Fruit fly (Drosophila melanogaster): ENCODE measurements around the gene CG7840.

Gene CG7840

DNA sequence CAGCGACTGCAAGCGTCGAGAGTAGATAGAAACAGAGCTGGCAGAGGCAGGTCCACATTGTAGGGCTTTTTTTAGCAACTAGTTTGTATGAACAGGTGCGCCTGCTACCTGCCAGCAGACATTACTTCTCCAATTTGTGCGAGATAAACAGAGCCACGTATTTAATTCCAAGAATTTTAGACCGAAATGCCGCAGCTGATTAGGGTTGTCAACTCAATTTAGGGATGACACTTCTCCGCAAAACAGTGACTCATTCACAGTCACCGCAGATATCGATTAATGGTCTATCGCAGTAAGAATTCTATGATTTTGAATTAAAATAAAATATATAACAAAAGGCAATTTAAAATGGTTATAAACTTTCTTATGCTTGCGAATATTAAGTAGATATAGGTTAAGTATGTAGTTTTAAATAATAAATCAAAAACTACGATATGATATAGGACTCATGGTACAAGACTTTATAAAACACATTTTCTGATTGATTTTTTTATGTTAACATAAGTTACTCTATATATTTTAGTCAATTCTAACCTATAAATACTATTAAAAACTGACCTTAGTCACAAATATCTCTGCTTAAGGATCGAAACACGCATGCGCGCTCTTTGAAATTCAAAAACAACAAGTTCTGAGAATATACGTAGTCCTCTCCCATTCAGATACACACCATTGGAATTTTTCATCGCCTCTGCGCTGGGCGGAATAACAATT, 2.5 kb upstream of the CG7840 start, which contains the start of the genes wol and Scgalpha (continued):
- TF ChIP-seq chn (GFP tag; optimal IDR thresholded peaks at IDR 0.05): no peak
- TF ChIP-seq Nf-YC (tag; optimal IDR thresholded peaks at IDR 0.05): peak; percentile 12
- peak; percentile 16 for TF ChIP-seq CG10543 (GFP tag; optimal IDR thresholded peaks at IDR 0.05)
- no peak for TF ChIP-seq CG12104 (GFP tag; optimal IDR thresholded peaks at IDR 0.05)
- peak; percentile 73 for TF ChIP-seq E2f2 (GFP tag; IDR thresholded peaks at IDR 0.05)
- peak; percentile 81 for TF ChIP-seq nerfin-1 (tag; optimal IDR thresholded peaks at IDR 0.05)
- peak; percentile 69 for TF ChIP-seq HLH4C (GFP tag; IDR thresholded peaks at IDR 0.05; ENCODE audit: partially characterized antibody)
- peak; percentile 53; the same call in 2 of the 3 replicates for TF ChIP-seq knrl (GFP tag; IDR thresholded peaks at IDR 0.05; ENCODE audit: partially characterized antibody)
- TF ChIP-seq CG7928 (GFP tag; optimal IDR thresholded peaks at IDR 0.05): no peak
- TF ChIP-seq tgo (GFP tag; IDR thresholded peaks at IDR 0.05): no peak
- no peak for TF ChIP-seq rib (GFP tag; IDR thresholded peaks at IDR 0.05)
- peak; percentile 81 for TF ChIP-seq Sry-δ (GFP tag; optimal IDR thresholded peaks at IDR 0.05)
- peak; percentile 34 for TF ChIP-seq nmo (GFP tag; optimal IDR thresholded peaks at IDR 0.05)
- TF ChIP-seq MESR4 (GFP tag; optimal IDR thresholded peaks at IDR 0.05): peak; percentile 66
- no peak for TF ChIP-seq CG4820 (GFP tag; optimal IDR thresholded peaks at IDR 0.05)
- TF ChIP-seq BEAF-32 (GFP tag; optimal IDR thresholded peaks at IDR 0.05): peak; percentile 65
- TF ChIP-seq chinmo (GFP tag; IDR thresholded peaks at IDR 0.05; ENCODE audit: partially characterized antibody): peak; percentile 58; the same call in 1 of the 4 replicates
- peak; percentile 97 for TF ChIP-seq sd (tag; optimal IDR thresholded peaks at IDR 0.05)
- no peak for TF ChIP-seq CG16815 (GFP tag; optimal IDR thresholded peaks at IDR 0.05)
- no peak for TF ChIP-seq CG14050 (GFP tag; IDR thresholded peaks at IDR 0.05)
- peak; percentile 84 for TF ChIP-seq Dref (GFP tag; IDR thresholded peaks at IDR 0.05)
- TF ChIP-seq GATAe (GFP tag; conservative IDR thresholded peaks at IDR 0.05): peak; percentile 71
- no peak for TF ChIP-seq CG43689 (GFP tag; IDR thresholded peaks at IDR 0.05)
- TF ChIP-seq CG12769 (tag; optimal IDR thresholded peaks at IDR 0.05): no peak
- no peak for TF ChIP-seq CG8765 (GFP tag; IDR thresholded peaks at IDR 0.05)
- TF ChIP-seq CG34376 (GFP tag; optimal IDR thresholded peaks at IDR 0.05): peak; percentile 6
- peak; percentile 26; the same call in 2 of the 3 replicates for TF ChIP-seq zen2 (GFP tag; IDR thresholded peaks at IDR 0.05; ENCODE audit: partially characterized antibody)
- peak; percentile 3 for TF ChIP-seq Xbp1 (GFP tag; optimal IDR thresholded peaks at IDR 0.05)
- TF ChIP-seq CG6654 (GFP tag; optimal IDR thresholded peaks at IDR 0.05): no peak
- no peak for TF ChIP-seq tx (GFP tag; optimal IDR thresholded peaks at IDR 0.05)
- TF ChIP-seq klu (GFP tag; IDR thresholded peaks at IDR 0.05): no peak
- TF ChIP-seq CG13775 (GFP tag; optimal IDR thresholded peaks at IDR 0.05): peak; percentile 15
- TF ChIP-seq CG6791 (GFP tag; IDR thresholded peaks at IDR 0.05; ENCODE audit: partially characterized antibody): peak; percentile 50; the same call in 2 of the 3 replicates
- TF ChIP-seq Bgb (GFP tag; IDR thresholded peaks at IDR 0.05; ENCODE audit: partially characterized antibody): peak; percentile 74
- no peak for TF ChIP-seq CG31365 (tag; optimal IDR thresholded peaks at IDR 0.05)
- peak; percentile 71 for TF ChIP-seq CG13287 (GFP tag; IDR thresholded peaks at IDR 0.05; ENCODE audit: partially characterized antibody)
- TF ChIP-seq Adf1 (GFP tag; IDR thresholded peaks at IDR 0.05): peak; percentile 72; the same call in 1 of the 2 replicates
- no peak for TF ChIP-seq scrt (GFP tag; optimal IDR thresholded peaks at IDR 0.05)
- TF ChIP-seq Dp (GFP tag; optimal IDR thresholded peaks at IDR 0.05): peak; percentile 69
- TF ChIP-seq pita (GFP tag; optimal IDR thresholded peaks at IDR 0.05): no peak
- no peak for TF ChIP-seq CG7786 (GFP tag; optimal IDR thresholded peaks at IDR 0.05)
- TF ChIP-seq CG16813 (GFP tag; IDR thresholded peaks at IDR 0.05; ENCODE audit: partially characterized antibody): peak; percentile 65
- TF ChIP-seq ewg (GFP tag; optimal IDR thresholded peaks at IDR 0.05): peak; percentile 74
- peak; percentile 69; the same call in 2 of the 3 replicates for TF ChIP-seq CG34224 (GFP tag; IDR thresholded peaks at IDR 0.05; ENCODE audit: partially characterized antibody)
- TF ChIP-seq pum (GFP tag; optimal IDR thresholded peaks at IDR 0.05): no peak
- peak; percentile 51 for TF ChIP-seq unc-4 (GFP tag; IDR thresholded peaks at IDR 0.05; ENCODE audit: partially characterized antibody)
- TF ChIP-seq Doc3 (GFP tag; IDR thresholded peaks at IDR 0.05; ENCODE audit: partially characterized antibody): peak; percentile 52; the same call in 2 of the 3 replicates

Data from whole organism, embryonic.